Fruit fly (Drosophila melanogaster) Kc167 (cell line): ENCODE data around the gene CG18641.

ENCODE experiments used
- Myc ChIP-seq: fragments of >200 bp; optimal IDR thresholded peaks from 2 replicates; lab custom pipeline; 2017; ENCODE audit warnings: missing external identifiers
- Sin3A ChIP-seq: fragments of >200 bp; optimal IDR thresholded peaks from 2 replicates; lab custom pipeline; 2018; ENCODE audit warnings: missing external identifiers
- h ChIP-seq: fragments of >200 bp; optimal IDR thresholded peaks from 3 replicates; lab custom pipeline; 2018; ENCODE audit warnings: missing external identifiers
- insv ChIP-seq: fragments of >200 bp; optimal IDR thresholded peaks from 3 replicates; lab custom pipeline; 2018; ENCODE audit warnings: missing external identifiers
- psq ChIP-seq: fragments of >200 bp; optimal IDR thresholded peaks from 2 replicates; lab custom pipeline; 2017; ENCODE audit warnings: missing external identifiers
- ttk ChIP-seq: sonication (Bioruptor generic); optimal IDR thresholded peaks from 2 replicates; lab custom pipeline; 2017; ENCODE audit warnings: missing external identifiers

CG18641 gene

dm6 chr2L:2416620-2417019 lies 1.5 kb upstream of the CG18641 start, which contains the start of gene CG31948:
CG31948 (minus strand) TSS chr2L:2416720.
- TF ChIP-seq psq (lab: Kevin White, UChicago) (no peak), h (no peak)

dm6 chr2L:2413093-2413492 lies 2.0 kb downstream of the CG18641 start:
- no peak for TF ChIP-seq h
- TF ChIP-seq Sin3A: no peak
- no peak for TF ChIP-seq psq (lab: Kevin White, UChicago)
- no peak for TF ChIP-seq Myc (lab: Kevin White, UChicago)
- no peak for TF ChIP-seq ttk (lab: Kevin White, UChicago)
- no peak for TF ChIP-seq insv

- TF ChIP-seq Sin3A: no peak
- no peak for TF ChIP-seq ttk (lab: Kevin White, UChicago)
- TF ChIP-seq insv: no peak
- no peak for TF ChIP-seq Myc (lab: Kevin White, UChicago)
- no peak for TF ChIP-seq psq (lab: Kevin White, UChicago)
- no peak for TF ChIP-seq h
Measured at dm6 chr2L:2404631-2405030, 10.5 kb downstream of the CG18641 start.

- TF ChIP-seq Myc (lab: Kevin White, UChicago) (no peak), ttk (lab: Kevin White, UChicago) (no peak), psq (lab: Kevin White, UChicago) (no peak), Sin3A (no peak), h (no peak), insv (no peak)
Measured at dm6 chr2L:2402194-2402593, 12.9 kb downstream of the CG18641 start.

dm6 chr2L:2399897-2400296 lies 15.2 kb downstream of the CG18641 start, which contains the start of gene VGlut:
VGlut (plus strand) TSS chr2L:2400295.
- TF ChIP-seq Myc (lab: Kevin White, UChicago): no peak
- no peak for TF ChIP-seq Sin3A
- TF ChIP-seq ttk (lab: Kevin White, UChicago): no peak
- no peak for TF ChIP-seq h
- TF ChIP-seq psq (lab: Kevin White, UChicago): no peak
- TF ChIP-seq insv: no peak

dm6 chr2L:2398459-2398858 lies 16.7 kb downstream of the CG18641 start:
- TF ChIP-seq ttk (lab: Kevin White, UChicago) (no peak), Sin3A (no peak), insv (no peak), psq (lab: Kevin White, UChicago) (no peak), h (no peak), Myc (lab: Kevin White, UChicago) (no peak)

dm6 chr2L:2397080-2397479 lies 18.0 kb downstream of the CG18641 start:
- TF ChIP-seq insv (no peak), psq (lab: Kevin White, UChicago) (no peak), Sin3A (no peak), Myc (lab: Kevin White, UChicago) (no peak), h (no peak), ttk (lab: Kevin White, UChicago) (no peak)

dm6 chr2L:2394872-2395271 lies 20.2 kb downstream of the CG18641 start:
- TF ChIP-seq Myc (lab: Kevin White, UChicago) (no peak), psq (lab: Kevin White, UChicago) (no peak), h (no peak), insv (no peak), ttk (lab: Kevin White, UChicago) (no peak), Sin3A (no peak)

dm6 chr2L:2391321-2391720 lies 23.8 kb downstream of the CG18641 start, which contains the start of gene CG46448:
CG46448 (plus strand) TSS chr2L:2391660.
- TF ChIP-seq insv (no peak), ttk (lab: Kevin White, UChicago) (no peak), h (no peak)

dm6 chr2L:2390589-2390988 lies 24.5 kb downstream of the CG18641 start, which contains the start of gene CG43750:
CG43750 (minus strand) TSS chr2L:2390689.
- TF ChIP-seq ttk (lab: Kevin White, UChicago): no peak
- no peak for TF ChIP-seq Sin3A
- TF ChIP-seq Myc (lab: Kevin White, UChicago): no peak
- TF ChIP-seq insv: no peak

- no peak for TF ChIP-seq Sin3A
Measured at dm6 chr2L:2385692-2386091, 29.4 kb downstream of the CG18641 start, which contains the start of gene CG3557. CG3557 (minus strand) TSS chr2L:2385792.

dm6 chr2L:2382971-2383370 lies 32.2 kb downstream of the CG18641 start, which contains the start of gene PIG-Wa:
PIG-Wa (plus strand) TSS chr2L:2383202.
- TF ChIP-seq h (no peak), insv (no peak), Myc (lab: Kevin White, UChicago) (no peak), psq (lab: Kevin White, UChicago) (no peak), Sin3A (no peak), ttk (lab: Kevin White, UChicago) (no peak)

dm6 chr2L:2380805-2381204 lies 34.3 kb downstream of the CG18641 start, which contains the start of gene Eogt:
Eogt (plus strand) TSS chr2L:2381097.
- TF ChIP-seq h: no peak
- TF ChIP-seq Sin3A: no peak
- no peak for TF ChIP-seq Myc (lab: Kevin White, UChicago)
- no peak for TF ChIP-seq psq (lab: Kevin White, UChicago)

dm6 chr2L:2376418-2376702 lies 38.8 kb downstream of the CG18641 start:
- TF ChIP-seq Sin3A: no peak
- no peak for TF ChIP-seq ttk (lab: Kevin White, UChicago)
- no peak for TF ChIP-seq insv
- TF ChIP-seq h: no peak
- no peak for TF ChIP-seq Myc (lab: Kevin White, UChicago)
- no peak for TF ChIP-seq psq (lab: Kevin White, UChicago)
